Worm (Caenorhabditis elegans) whole organism, mixed stage, embryonic: ENCODE measurements around the gene del-8.

Experiments
- bed-3 ChIP-seq: fragments of 200-800 bp; sonication (Bioruptor generic); optimal IDR thresholded peaks from 3 replicates; lab custom pipeline; 2018; ENCODE audit warnings: mild to moderate bottlenecking, missing genetic modification characterization, moderate library complexity, missing compliant biosample characterization
- elt-1 ChIP-seq: sonication (generic microtip); optimal IDR thresholded peaks from 2 replicates; lab custom pipeline; 2017; ENCODE audit warnings: missing genetic modification characterization, mild to moderate bottlenecking, missing compliant biosample characterization, antibody characterized with exemption, moderate library complexity, borderline replicate concordance; ENCODE audit not compliant: insufficient read depth
- lsy-2 ChIP-seq: fragments of 150-350 bp; optimal IDR thresholded peaks from 2 replicates; lab custom pipeline; 2014; ENCODE audit warnings: missing biosample characterization, missing genetic modification characterization
- nhr-12 ChIP-seq: fragments of 150-350 bp; optimal IDR thresholded peaks from 2 replicates; lab custom pipeline; 2014; ENCODE audit warnings: missing biosample characterization, missing genetic modification characterization
- snpc-4 ChIP-seq: fragments of 150-350 bp; optimal IDR thresholded peaks from 2 replicates; lab custom pipeline; 2014; ENCODE audit warnings: missing biosample characterization, missing genetic modification characterization
- unc-39 ChIP-seq: fragments of 150-350 bp; optimal IDR thresholded peaks from 2 replicates; lab custom pipeline; 2014; ENCODE audit warnings: missing biosample characterization, missing genetic modification characterization
- unc-62 ChIP-seq: fragments of 150-350 bp; optimal IDR thresholded peaks from 2 replicates; lab custom pipeline; 2014; ENCODE audit warnings: missing biosample characterization, missing genetic modification reagents, missing genetic modification characterization
- ztf-11 ChIP-seq: fragments of 150-350 bp; optimal IDR thresholded peaks from 2 replicates; lab custom pipeline; 2014; ENCODE audit warnings: missing biosample characterization, missing genetic modification characterization

- TF ChIP-seq lsy-2 (tag; lab: Kevin White, UChicago) (no peak), nhr-12 (no peak), ztf-11 (tag; lab: Kevin White, UChicago) (no peak), elt-1 (tag; lab: Kevin White, UChicago) (no peak), snpc-4 (no peak), unc-62 (no peak), unc-39 (tag; lab: Kevin White, UChicago) (no peak), bed-3 (no peak)
Observed at ce11 chrX:9584333-9584732, 4.9 kb upstream of the del-8 start, which contains the start of gene gpx-5.
